Worm (Caenorhabditis elegans) whole organism, L4 larva: ENCODE measurements around the gene Y38A10A.11.

ENCODE experiments used
- F26F4.8 ChIP-seq: fragments of 200-800 bp; sonication (Bioruptor generic); conservative IDR thresholded peaks from 2 replicates; pipeline ENCODE4 v1.3.6; 2022; ENCODE audit warnings: missing genetic modification characterization, missing compliant biosample characterization
- F37D6.2 ChIP-seq: sonication (generic microtip); optimal IDR thresholded peaks from 2 replicates; lab custom pipeline; 2016; ENCODE audit warnings: mild to moderate bottlenecking, missing genetic modification characterization, missing compliant biosample characterization
- F49E8.2 ChIP-seq: sonication (generic microtip); optimal IDR thresholded peaks from 2 replicates; lab custom pipeline; 2016; ENCODE audit warnings: missing compliant biosample characterization, mild to moderate bottlenecking, missing genetic modification characterization, borderline replicate concordance
- Y75B8A.6 ChIP-seq: fragments of 200-800 bp; sonication (Bioruptor generic); IDR thresholded peaks from 2 replicates; pipeline ENCODE4 v1.3.6; 2022; ENCODE audit warnings: missing genetic modification reagents, missing genetic modification characterization, missing compliant biosample characterization
- ZK546.5 ChIP-seq, 2 experiments: sonication (generic microtip); optimal IDR thresholded peaks; 2 replicates each; lab custom pipeline; 2017; ENCODE audit warnings: missing biosample characterization in 2 of 2, missing genetic modification characterization in 2 of 2
- arid-1 ChIP-seq: fragments of 200-800 bp; sonication (Bioruptor generic); conservative IDR thresholded peaks from 2 replicates; pipeline ENCODE4 v1.3.6; 2022; ENCODE audit warnings: missing genetic modification reagents, missing genetic modification characterization, missing compliant biosample characterization
- ceh-20 ChIP-seq: fragments of 200-800 bp; sonication (Bioruptor generic); IDR thresholded peaks from 2 replicates; pipeline ENCODE4 v1.3.6; 2022; ENCODE audit warnings: missing genetic modification reagents, missing genetic modification characterization, missing compliant biosample characterization
- ces-1 ChIP-seq: fragments of 150-350 bp; sonication (generic microtip); optimal IDR thresholded peaks from 4 replicates; lab custom pipeline; 2014; ENCODE audit warnings: missing biosample characterization, missing genetic modification reagents, missing genetic modification characterization
- cey-2 ChIP-seq: sonication (generic microtip); optimal IDR thresholded peaks from 3 replicates; lab custom pipeline; 2017; ENCODE audit warnings: missing genetic modification characterization, mild to moderate bottlenecking, missing compliant biosample characterization, antibody characterized with exemption, borderline replicate concordance; ENCODE audit not compliant: insufficient read depth
- daf-12 ChIP-seq: fragments of 150-350 bp; optimal IDR thresholded peaks from 2 replicates; lab custom pipeline; 2014; ENCODE audit warnings: missing biosample characterization, missing genetic modification reagents, missing genetic modification characterization
- daf-16 ChIP-seq, 3 experiments: sonication (generic microtip); optimal IDR thresholded peaks; 2 replicates each; lab custom pipeline; 2016 to 2017; ENCODE audit warnings: missing genetic modification characterization in 3 of 3, missing genetic modification reagents in 3 of 3, mild to moderate bottlenecking in 2 of 3, missing compliant biosample characterization in 2 of 3, missing biosample characterization in 1 of 3, moderate library complexity in 1 of 3
- dmd-6 ChIP-seq: fragments of 200-800 bp; sonication (Bioruptor generic); IDR thresholded peaks from 2 replicates; pipeline ENCODE4 v1.3.6; 2022; ENCODE audit warnings: missing genetic modification reagents, missing genetic modification characterization, missing compliant biosample characterization
- dpl-1 ChIP-seq: fragments of 150-350 bp; optimal IDR thresholded peaks from 2 replicates; lab custom pipeline; 2014; ENCODE audit warnings: missing biosample characterization, missing genetic modification reagents, missing genetic modification characterization
- duxl-1 ChIP-seq: sonication (generic microtip); optimal IDR thresholded peaks from 2 replicates; lab custom pipeline; 2016; ENCODE audit warnings: mild to moderate bottlenecking, missing genetic modification characterization, moderate library complexity, missing compliant biosample characterization; ENCODE audit not compliant: poor library complexity
- dve-1 ChIP-seq: sonication (generic microtip); optimal IDR thresholded peaks from 2 replicates; lab custom pipeline; 2017; ENCODE audit warnings: antibody characterized with exemption, mild to moderate bottlenecking, missing genetic modification characterization, missing compliant biosample characterization; ENCODE audit not compliant: insufficient read depth
- egl-43 ChIP-seq: fragments of 200-800 bp; sonication (Bioruptor generic); IDR thresholded peaks from 2 replicates; pipeline ENCODE4 v1.3.6; 2022; ENCODE audit warnings: missing genetic modification reagents, missing genetic modification characterization, missing compliant biosample characterization
- fkh-10 ChIP-seq: fragments of 150-350 bp; optimal IDR thresholded peaks from 2 replicates; lab custom pipeline; 2014; ENCODE audit warnings: missing biosample characterization, missing genetic modification reagents, missing genetic modification characterization
- hif-1 ChIP-seq, 2 experiments: sonication (generic microtip); optimal IDR thresholded peaks; 2 replicates each; lab custom pipeline; 2016 to 2017; ENCODE audit warnings: missing compliant biosample characterization in 2 of 2, missing genetic modification characterization in 2 of 2, missing genetic modification reagents in 2 of 2, missing genotype in 2 of 2, mild to moderate bottlenecking in 1 of 2
- hlh-11 ChIP-seq: fragments of 200-800 bp; sonication (Bioruptor generic); optimal IDR thresholded peaks from 2 replicates; lab custom pipeline; 2018; ENCODE audit warnings: mild to moderate bottlenecking, missing genetic modification characterization, missing compliant biosample characterization
- hlh-30 ChIP-seq: sonication (generic microtip); optimal IDR thresholded peaks from 2 replicates; lab custom pipeline; 2017; ENCODE audit warnings: antibody characterized with exemption, mild to moderate bottlenecking, missing genetic modification characterization, missing compliant biosample characterization; ENCODE audit not compliant: insufficient read depth
- lim-7 ChIP-seq: fragments of 200-800 bp; sonication (Bioruptor generic); IDR thresholded peaks from 2 replicates; pipeline ENCODE4 v1.3.6; 2022; ENCODE audit warnings: missing genetic modification characterization, missing compliant biosample characterization
- lin-1 ChIP-seq: fragments of 200-800 bp; sonication (Bioruptor generic); IDR thresholded peaks from 2 replicates; pipeline ENCODE4 v1.3.6; 2022; ENCODE audit warnings: missing genetic modification reagents, missing genetic modification characterization, missing compliant biosample characterization
- lin-15B ChIP-seq: fragments of 150-350 bp; sonication (generic microtip); optimal IDR thresholded peaks from 3 replicates; lab custom pipeline; 2014; ENCODE audit warnings: missing biosample characterization, missing genetic modification characterization
- lin-29 ChIP-seq: fragments of 200-800 bp; sonication (Bioruptor generic); IDR thresholded peaks from 2 replicates; pipeline ENCODE4 v1.3.6; 2022; ENCODE audit warnings: missing genetic modification reagents, missing genetic modification characterization, missing compliant biosample characterization
- lin-39 ChIP-seq: fragments of 150-350 bp; optimal IDR thresholded peaks from 2 replicates; lab custom pipeline; 2014; ENCODE audit warnings: missing biosample characterization, missing genetic modification reagents, missing genetic modification characterization
- madf-9 ChIP-seq: fragments of 200-800 bp; sonication (Bioruptor generic); conservative IDR thresholded peaks from 2 replicates; pipeline ENCODE4 v1.3.6; 2022; ENCODE audit warnings: missing genetic modification reagents, missing genetic modification characterization, missing compliant biosample characterization
- mxl-3 ChIP-seq: fragments of 200-800 bp; sonication (Bioruptor generic); optimal IDR thresholded peaks from 2 replicates; lab custom pipeline; 2018; ENCODE audit warnings: mild to moderate bottlenecking, missing genetic modification characterization, missing compliant biosample characterization
- nhr-102 ChIP-seq: sonication (generic microtip); optimal IDR thresholded peaks from 2 replicates; lab custom pipeline; 2016; ENCODE audit warnings: mild to moderate bottlenecking, missing genetic modification characterization, moderate library complexity, missing compliant biosample characterization
- nhr-28 ChIP-seq: fragments of 150-350 bp; optimal IDR thresholded peaks from 2 replicates; lab custom pipeline; 2014; ENCODE audit warnings: missing biosample characterization, missing genetic modification characterization
- nhr-48 ChIP-seq: sonication (generic microtip); optimal IDR thresholded peaks from 2 replicates; lab custom pipeline; 2016; ENCODE audit warnings: mild to moderate bottlenecking, missing genetic modification characterization, missing compliant biosample characterization
- php-3 ChIP-seq: fragments of 200-800 bp; sonication (Bioruptor generic); IDR thresholded peaks from 2 replicates; pipeline ENCODE4 v1.3.6; 2022; ENCODE audit warnings: missing genetic modification reagents, missing genetic modification characterization, missing compliant biosample characterization
- pqm-1 ChIP-seq: sonication (generic microtip); optimal IDR thresholded peaks from 2 replicates; lab custom pipeline; 2017; ENCODE audit warnings: missing biosample characterization, missing genetic modification characterization
- rbr-2 ChIP-seq: sonication (generic microtip); optimal IDR thresholded peaks from 2 replicates; lab custom pipeline; 2016; ENCODE audit warnings: missing genotype, missing genetic modification characterization, missing compliant biosample characterization
- unc-39 ChIP-seq: sonication (generic microtip); optimal IDR thresholded peaks from 2 replicates; lab custom pipeline; 2017; ENCODE audit warnings: missing biosample characterization, missing genetic modification characterization
- unc-62 ChIP-seq, 3 experiments: fragments of 150-350 bp in 1 of 3; sonication (generic microtip); optimal IDR thresholded peaks in 2 of 3; peaks in 1 of 3; 1 replicate in 1 of 3; 2 replicates in 2 of 3; lab custom pipeline; 2014 to 2017; ENCODE audit warnings: missing biosample characterization in 3 of 3, missing genetic modification characterization in 3 of 3, missing genetic modification reagents in 3 of 3, missing genotype in 1 of 3
- zag-1 ChIP-seq: fragments of 150-350 bp; optimal IDR thresholded peaks from 2 replicates; lab custom pipeline; 2014; ENCODE audit warnings: missing biosample characterization, missing genetic modification characterization
- zfp-2 ChIP-seq: sonication (generic microtip); optimal IDR thresholded peaks from 2 replicates; lab custom pipeline; 2016; ENCODE audit warnings: mild to moderate bottlenecking, missing genetic modification characterization, missing compliant biosample characterization
- ztf-7 ChIP-seq: fragments of 150-350 bp; optimal IDR thresholded peaks from 2 replicates; lab custom pipeline; 2014; ENCODE audit warnings: missing biosample characterization, missing genetic modification characterization

Gene Y38A10A.11

ce11 chrV:6120156-6120879 is 17.0 kb upstream of the Y38A10A.11 start, which contains the start of gene ceh-49:
ceh-49 (minus strand) TSS chrV:6120206.
- TF ChIP-seq lin-15B (tag; lab: Kevin White, UChicago) (no peak), unc-62 (GFP tag; optimal IDR thresholded peaks at IDR 0.05 in 1 of 2; lab: Kevin White, UChicago) (peak in 1 of 2 experiments; percentile 27), unc-62 (tag; optimal IDR thresholded peaks at IDR 0.05; lab: Kevin White, UChicago) (no peak)

- no peak for TF ChIP-seq ztf-7 (tag; lab: Kevin White, UChicago)
- TF ChIP-seq unc-62 (GFP tag; optimal IDR thresholded peaks at IDR 0.05 in 1 of 2; lab: Kevin White, UChicago) = peak in 1 of 2 experiments; percentile 93
- TF ChIP-seq unc-62 (tag; optimal IDR thresholded peaks at IDR 0.05; lab: Kevin White, UChicago) = no peak
Observed at ce11 chrV:6117013-6117412, 13.7 kb upstream of the Y38A10A.11 start.

- TF ChIP-seq daf-16 (GFP tag; optimal IDR thresholded peaks at IDR 0.05; lab: Kevin White, UChicago) (no peak), daf-16 (tag; optimal IDR thresholded peaks at IDR 0.05; lab: Kevin White, UChicago) (peak; percentile 21), nhr-102 (tag; lab: Kevin White, UChicago) (no peak), nhr-28 (tag; lab: Kevin White, UChicago) (peak; percentile 82), zag-1 (no peak), lin-1 (GFP tag; lab: Robert Waterston, UW) (no peak), ceh-20 (GFP tag; lab: Robert Waterston, UW) (no peak), zfp-2 (tag; lab: Kevin White, UChicago) (no peak)
Observed at ce11 chrV:6112823-6113222, 9.5 kb upstream of the Y38A10A.11 start, which contains the start of gene F17A9.5. F17A9.5 (minus strand) TSS chrV:6112997.

- no peak for TF ChIP-seq duxl-1 (tag; lab: Kevin White, UChicago)
- peak; percentile 68 for TF ChIP-seq hlh-30 (tag; lab: Kevin White, UChicago)
- TF ChIP-seq nhr-48 (tag; lab: Kevin White, UChicago) = peak; percentile 69
- peak; percentile 79 for TF ChIP-seq nhr-28 (tag; lab: Kevin White, UChicago)
- peak; percentile 21 for TF ChIP-seq pqm-1
- peak; percentile 77 for TF ChIP-seq hlh-11 (tag; lab: Kevin White, UChicago)
- TF ChIP-seq madf-9 (GFP tag; lab: Robert Waterston, UW) = no peak
- peak; percentile 68 for TF ChIP-seq dve-1 (tag; lab: Kevin White, UChicago)
- TF ChIP-seq nhr-102 (tag; lab: Kevin White, UChicago) = peak; percentile 59
- no peak for TF ChIP-seq daf-16 (GFP tag; optimal IDR thresholded peaks at IDR 0.05; lab: Kevin White, UChicago)
- peak; percentile 66 for TF ChIP-seq daf-16 (tag; optimal IDR thresholded peaks at IDR 0.05; lab: Kevin White, UChicago)
- TF ChIP-seq dmd-6 (GFP tag; lab: Robert Waterston, UW) = peak; percentile 91
- TF ChIP-seq lim-7 (GFP tag; lab: Robert Waterston, UW) = no peak
- TF ChIP-seq Y75B8A.6 = no peak
- TF ChIP-seq ces-1 (GFP tag; lab: Kevin White, UChicago) = no peak
- TF ChIP-seq dpl-1 = no peak
Observed at ce11 chrV:6110533-6110932, 7.2 kb upstream of the Y38A10A.11 start, which contains the start of gene F17A9.4. F17A9.4 (minus strand) TSS chrV:6110629.

ce11 chrV:6107474-6107873 is 4.1 kb upstream of the Y38A10A.11 start, which contains the start of gene cwf-19L1:
cwf-19L1 (plus strand) TSS chrV:6107828.
- TF ChIP-seq daf-12 (no peak), fkh-10 (GFP tag; lab: Kevin White, UChicago) (no peak), arid-1 (no peak), php-3 (GFP tag; lab: Robert Waterston, UW) (0 out of 2 replicates have a peak, but pooled peaks have one; percentile 7), lin-29 (GFP tag; lab: Robert Waterston, UW) (no peak), hif-1 (tag; optimal IDR thresholded peaks at IDR 0.05; lab: Kevin White, UChicago) (peak in 1 of 2 experiments; percentile 74), F26F4.8 (GFP tag; lab: Robert Waterston, UW) (no peak), lim-7 (GFP tag; lab: Robert Waterston, UW) (no peak), lin-39 (no peak), unc-39 (tag; lab: Kevin White, UChicago) (no peak), rbr-2 (tag; lab: Kevin White, UChicago) (no peak), nhr-48 (tag; lab: Kevin White, UChicago) (peak; percentile 17), egl-43 (GFP tag; lab: Robert Waterston, UW) (no peak), dpl-1 (peak; percentile 93), ZK546.5 (tag; optimal IDR thresholded peaks at IDR 0.05; lab: Kevin White, UChicago) (no peak), F49E8.2 (tag; lab: Kevin White, UChicago) (no peak), F37D6.2 (tag; lab: Kevin White, UChicago) (no peak), mxl-3 (no peak), ztf-7 (tag; lab: Kevin White, UChicago) (no peak), cey-2 (tag; lab: Kevin White, UChicago) (no peak), zag-1 (no peak)
